Worm (Caenorhabditis elegans): ENCODE data around the gene ZK546.19.
"Not testable (repeated sequence)": the region's sequence is repeated elsewhere in the genome, so short reads cannot be mapped to it uniquely, and the experiment has no call there.

ZK546.19 gene

ce11 chrII:4903696-4904095, 37.8 kb upstream of the ZK546.19 start, which contains the start of gene sgt-1:
TSS of gene sgt-1 (minus strand) at chrII:4903796.
- TF ChIP-seq nhr-129, ceh-16, mab-5 (tag; optimal IDR thresholded peaks at IDR 0.05): not testable (repeated sequence)

- TF ChIP-seq alr-1 (tag; optimal IDR thresholded peaks at IDR 0.05) (no peak), lsy-2 (tag; optimal IDR thresholded peaks at IDR 0.05) (peak in 1 of 2 experiments; percentile 83), crh-2 (tag; optimal IDR thresholded peaks at IDR 0.05) (peak; percentile 87), gmeb-1 (tag; optimal IDR thresholded peaks at IDR 0.05) (peak; percentile 71), Y55F3AM.14 (GFP tag; optimal IDR thresholded peaks at IDR 0.05) (no peak), mdl-1 (tag; optimal IDR thresholded peaks at IDR 0.05) (peak; percentile 38 to 59), lin-13 (GFP tag; optimal IDR thresholded peaks at IDR 0.05) (peak; percentile 58), sma-3 (GFP tag; optimal IDR thresholded peaks at IDR 0.05) (no peak), ceh-82 (tag; optimal IDR thresholded peaks at IDR 0.05) (no peak), snpc-4 (tag; optimal IDR thresholded peaks at IDR 0.05) (peak; percentile 64), fos-1 (tag; optimal IDR thresholded peaks at IDR 0.05) (peak; percentile 71), ZK546.5 (tag; optimal IDR thresholded peaks at IDR 0.05) (no peak), C34F6.9 (tag; optimal IDR thresholded peaks at IDR 0.05) (peak; percentile 92), ztf-11 (tag; optimal IDR thresholded peaks at IDR 0.05) (no peak), unc-55 (GFP tag; optimal IDR thresholded peaks at IDR 0.05) (peak; percentile 93), nhr-21 (tag; optimal IDR thresholded peaks at IDR 0.05) (peak; percentile 31), nhr-237 (tag; optimal IDR thresholded peaks at IDR 0.05) (no peak), nhr-129 (tag; optimal IDR thresholded peaks at IDR 0.05) (peak; percentile 89), ama-1 (optimal IDR thresholded peaks at IDR 0.05) (peak; percentile 59), skn-1 (tag; optimal IDR thresholded peaks at IDR 0.05) (no peak), R02D3.7 (tag; optimal IDR thresholded peaks at IDR 0.05) (no peak), ztf-4 (tag; optimal IDR thresholded peaks at IDR 0.05) (peak; percentile 39), unc-62 (GFP tag; optimal IDR thresholded peaks at IDR 0.05) (no peak), ceh-16 (tag; optimal IDR thresholded peaks at IDR 0.05) (no peak), lin-39 (tag; optimal IDR thresholded peaks at IDR 0.05) (no peak), sma-9 (GFP tag; optimal IDR thresholded peaks at IDR 0.05) (peak; percentile 70), sma-9 (tag; optimal IDR thresholded peaks at IDR 0.05) (no peak), sem-4 (tag; optimal IDR thresholded peaks at IDR 0.05) (peak; percentile 43), zag-1 (tag; optimal IDR thresholded peaks at IDR 0.05) (peak; percentile 51), unc-39 (tag; optimal IDR thresholded peaks at IDR 0.05) (no peak), nhr-6 (tag; optimal IDR thresholded peaks at IDR 0.05) (peak; percentile 6), lin-11 (tag; optimal IDR thresholded peaks at IDR 0.05) (peak; percentile 41), mab-5 (tag; optimal IDR thresholded peaks at IDR 0.05) (peak; percentile 25), nhr-25 (tag; optimal IDR thresholded peaks at IDR 0.05) (peak; percentile 69), F13H6.1 (tag; optimal IDR thresholded peaks at IDR 0.05) (peak; percentile 76)
Observed at ce11 chrII:4904277-4904676, 37.2 kb upstream of the ZK546.19 start.

ce11 chrII:4904778-4905177, 36.7 kb upstream of the ZK546.19 start, which contains the start of gene btbd-10:
TSS of gene btbd-10 (plus strand) at chrII:4905008.
- no peak for TF ChIP-seq crh-2 (tag; optimal IDR thresholded peaks at IDR 0.05)
- no peak for TF ChIP-seq peb-1 (tag; optimal IDR thresholded peaks at IDR 0.05)
- no peak for TF ChIP-seq alr-1 (tag; optimal IDR thresholded peaks at IDR 0.05)
- no peak for TF ChIP-seq egl-27 (tag; optimal IDR thresholded peaks at IDR 0.05)
- no peak for TF ChIP-seq lin-11 (tag; optimal IDR thresholded peaks at IDR 0.05)
- TF ChIP-seq nhr-21 (tag; optimal IDR thresholded peaks at IDR 0.05): no peak
- TF ChIP-seq lsy-2 (tag; optimal IDR thresholded peaks at IDR 0.05): no peak
- TF ChIP-seq zag-1 (tag; optimal IDR thresholded peaks at IDR 0.05): no peak

- TF ChIP-seq snpc-4 (tag; optimal IDR thresholded peaks at IDR 0.05): no peak
- TF ChIP-seq nhr-12 (tag; optimal IDR thresholded peaks at IDR 0.05): no peak
- no peak for TF ChIP-seq ztf-1 (GFP tag; conservative IDR thresholded peaks at IDR 0.05)
- no peak for TF ChIP-seq unc-39 (tag; optimal IDR thresholded peaks at IDR 0.05)
Observed at ce11 chrII:4905331-4905730, 36.2 kb upstream of the ZK546.19 start.

Measured in whole organism, L2 larva.